Worm (Caenorhabditis elegans) whole organism, young adult: Measurements from ENCODE around the gene scav-1.

Experiments
- F57C9.4 ChIP-seq: sonication (generic microtip); optimal IDR thresholded peaks from 2 replicates; lab custom pipeline; 2017; ENCODE audit warnings: mild to moderate bottlenecking, missing genetic modification characterization, missing compliant biosample characterization
- mxl-1 ChIP-seq: sonication (generic microtip); optimal IDR thresholded peaks from 2 replicates; lab custom pipeline; 2016; ENCODE audit warnings: missing genetic modification characterization, missing compliant biosample characterization
- pha-4 ChIP-seq: fragments of 150-350 bp; sonication (generic microtip); optimal IDR thresholded peaks from 2 replicates; lab custom pipeline; 2014; ENCODE audit warnings: missing biosample characterization, missing genetic modification reagents, missing genetic modification characterization
- unc-130 ChIP-seq: sonication (generic microtip); optimal IDR thresholded peaks from 2 replicates; lab custom pipeline; 2016; ENCODE audit warnings: missing genetic modification reagents, missing genetic modification characterization, missing compliant biosample characterization
- ztf-26 ChIP-seq: sonication (generic microtip); optimal IDR thresholded peaks from 2 replicates; lab custom pipeline; 2017; ENCODE audit warnings: missing genetic modification characterization, missing compliant biosample characterization

ce11 chrX:5397300-5397699 is 3.1 kb downstream of the scav-1 start, which contains the start of gene C03F11.2:
- no peak for TF ChIP-seq ztf-26 (tag; lab: Kevin White, UChicago)
- TF ChIP-seq mxl-1 (tag; lab: Kevin White, UChicago), result no peak
- no peak for TF ChIP-seq pha-4 (tag; lab: Kevin White, UChicago)
- no peak for TF ChIP-seq F57C9.4 (tag; lab: Kevin White, UChicago)
- TF ChIP-seq unc-130 (GFP tag; lab: Kevin White, UChicago), result no peak
